Fruit fly (Drosophila melanogaster) whole organism, embryonic: Measurements from ENCODE around the gene CG14995.

Source experiments
- Antp ChIP-seq: fragments of 200-800 bp; sonication (Bioruptor generic); optimal IDR thresholded peaks from 3 replicates; lab custom pipeline; 2016; ENCODE audit warnings: missing biosample characterization, missing genetic modification characterization
- Atf3 ChIP-seq: fragments of 200-800 bp; sonication (Bioruptor generic); optimal IDR thresholded peaks from 3 replicates; lab custom pipeline; 2016; ENCODE audit warnings: missing biosample characterization, missing genetic modification characterization
- C15 ChIP-seq: fragments of 200-800 bp; sonication (Bioruptor generic); IDR thresholded peaks from 3 replicates; pipeline ENCODE4 v1.3.6; 2022; ENCODE audit warnings: missing biosample characterization, missing genetic modification characterization
- CG10209 ChIP-seq: fragments of 200-800 bp; sonication (Bioruptor generic); optimal IDR thresholded peaks from 3 replicates; lab custom pipeline; 2017; ENCODE audit warnings: missing biosample characterization, mild to moderate bottlenecking, missing genetic modification characterization, missing genetic modification reagents
- CG10462 ChIP-seq: fragments of 200-800 bp; sonication (Bioruptor generic); optimal IDR thresholded peaks from 2 replicates; lab custom pipeline; 2016; ENCODE audit warnings: missing biosample characterization, missing genetic modification characterization
- CG11695 ChIP-seq: fragments of 200-800 bp; sonication (Bioruptor generic); IDR thresholded peaks from 3 replicates; pipeline ENCODE4 v1.3.6; 2022; ENCODE audit warnings: missing biosample characterization, missing genetic modification characterization
- CG11696 ChIP-seq: fragments of 200-800 bp; sonication (Bioruptor generic); IDR thresholded peaks from 2 replicates; pipeline ENCODE4 v1.3.6; 2022; ENCODE audit warnings: missing biosample characterization, missing genetic modification characterization
- CG12942 ChIP-seq: fragments of 200-800 bp; sonication (Bioruptor generic); optimal IDR thresholded peaks from 3 replicates; lab custom pipeline; 2016; ENCODE audit warnings: missing biosample characterization, missing genetic modification characterization
- CG17186 ChIP-seq: fragments of 200-800 bp; sonication (Bioruptor generic); optimal IDR thresholded peaks from 3 replicates; lab custom pipeline; 2017; ENCODE audit warnings: missing biosample characterization, missing genetic modification reagents, missing genetic modification characterization
- CG17568 ChIP-seq: fragments of 200-800 bp; sonication (Bioruptor generic); optimal IDR thresholded peaks from 2 replicates; lab custom pipeline; 2018; ENCODE audit warnings: missing biosample characterization, mild to moderate bottlenecking, missing genetic modification characterization, moderate library complexity
- CG2199 ChIP-seq: fragments of 200-800 bp; sonication (Bioruptor generic); IDR thresholded peaks from 3 replicates; pipeline ENCODE4 v1.3.6; 2022; ENCODE audit warnings: missing biosample characterization, missing genetic modification characterization
- CG2202 ChIP-seq: fragments of 200-800 bp; sonication (Bioruptor generic); optimal IDR thresholded peaks from 2 replicates; lab custom pipeline; 2018; ENCODE audit warnings: missing biosample characterization, mild to moderate bottlenecking, missing genetic modification characterization
- CG3407 ChIP-seq: fragments of 200-800 bp; sonication (Bioruptor generic); optimal IDR thresholded peaks from 2 replicates; lab custom pipeline; 2018; ENCODE audit warnings: missing biosample characterization, mild to moderate bottlenecking, missing genetic modification characterization
- CG34376 ChIP-seq: fragments of 200-800 bp; sonication (Bioruptor generic); optimal IDR thresholded peaks from 2 replicates; lab custom pipeline; 2018; ENCODE audit warnings: missing biosample characterization, mild to moderate bottlenecking, missing genetic modification characterization
- CG4730 ChIP-seq: fragments of 200-800 bp; sonication (Bioruptor generic); IDR thresholded peaks from 2 replicates; pipeline ENCODE4 v1.3.6; 2022; ENCODE audit warnings: missing biosample characterization, missing genetic modification characterization
- CG8290 ChIP-seq, 3 experiments: fragments of 200-800 bp; sonication (Bioruptor generic); optimal IDR thresholded peaks; 2 replicates each; lab custom pipeline; 2016 to 2019; ENCODE audit warnings: missing biosample characterization in 3 of 3, missing genetic modification characterization in 3 of 3, mild to moderate bottlenecking in 2 of 3, moderate library complexity in 1 of 3
- CG8924 ChIP-seq: fragments of 200-800 bp; optimal IDR thresholded peaks from 3 replicates; lab custom pipeline; 2019; ENCODE audit warnings: missing biosample characterization, mild to moderate bottlenecking, missing genetic modification characterization, moderate library complexity
- CG9727 ChIP-seq: fragments of 200-800 bp; sonication (Bioruptor generic); optimal IDR thresholded peaks from 3 replicates; lab custom pipeline; 2017; ENCODE audit warnings: missing biosample characterization, mild to moderate bottlenecking, missing genetic modification characterization
- CG9797 ChIP-seq: fragments of 200-800 bp; sonication (Bioruptor generic); optimal IDR thresholded peaks from 3 replicates; lab custom pipeline; 2018; ENCODE audit warnings: missing biosample characterization, mild to moderate bottlenecking, missing genetic modification characterization
- CG9817 ChIP-seq: fragments of 200-800 bp; sonication (Bioruptor generic); optimal IDR thresholded peaks from 2 replicates; lab custom pipeline; 2018; ENCODE audit warnings: missing biosample characterization, mild to moderate bottlenecking, missing genetic modification characterization, moderate library complexity
- CoRest ChIP-seq: fragments of 200-800 bp; sonication (Bioruptor generic); optimal IDR thresholded peaks from 3 replicates; lab custom pipeline; 2018; ENCODE audit warnings: missing biosample characterization, mild to moderate bottlenecking, missing genetic modification characterization, moderate library complexity
- Dad ChIP-seq: fragments of 200-800 bp; sonication (Bioruptor generic); optimal IDR thresholded peaks from 3 replicates; lab custom pipeline; 2016; ENCODE audit warnings: missing biosample characterization, missing genetic modification characterization
- Elba2 ChIP-seq: fragments of 200-800 bp; sonication (Bioruptor generic); optimal IDR thresholded peaks from 3 replicates; lab custom pipeline; 2016; ENCODE audit warnings: missing biosample characterization, missing genetic modification characterization
- Jarid2 ChIP-seq: fragments of 200-800 bp; sonication (Bioruptor generic); optimal IDR thresholded peaks from 3 replicates; lab custom pipeline; 2017; ENCODE audit warnings: mild to moderate bottlenecking, missing biosample characterization, missing genetic modification reagents, missing genetic modification characterization
- Lpt ChIP-seq: fragments of >200 bp; optimal IDR thresholded peaks from 2 replicates; lab custom pipeline; 2018; ENCODE audit warnings: missing biosample characterization, missing genetic modification characterization
- NFAT ChIP-seq: fragments of 200-800 bp; sonication (Bioruptor generic); IDR thresholded peaks from 2 replicates; pipeline ENCODE4 v1.3.6; 2022; ENCODE audit warnings: missing biosample characterization, missing genetic modification characterization
- NK7.1 ChIP-seq: fragments of 200-800 bp; sonication (Bioruptor generic); optimal IDR thresholded peaks from 3 replicates; lab custom pipeline; 2016; ENCODE audit warnings: missing biosample characterization, missing genetic modification characterization
- Nf-YA ChIP-seq: fragments of 200-800 bp; sonication (Bioruptor generic); IDR thresholded peaks from 2 replicates; pipeline ENCODE4 v1.3.6; 2022; ENCODE audit warnings: missing biosample characterization, missing genetic modification characterization
- Pdp1 ChIP-seq, 2 experiments: fragments of 200-800 bp; sonication (Bioruptor generic); optimal IDR thresholded peaks; 3 replicates each; lab custom pipeline; 2016; ENCODE audit warnings: missing biosample characterization in 2 of 2, missing genetic modification characterization in 2 of 2, mild to moderate bottlenecking in 1 of 2, moderate library complexity in 1 of 2
- Sox102F ChIP-seq: fragments of 200-800 bp; sonication (Bioruptor generic); optimal IDR thresholded peaks from 2 replicates; lab custom pipeline; 2018; ENCODE audit warnings: missing biosample characterization, mild to moderate bottlenecking, missing genetic modification characterization, moderate library complexity
- abd-A ChIP-seq: fragments of 200-800 bp; sonication (Bioruptor generic); optimal IDR thresholded peaks from 3 replicates; lab custom pipeline; 2019; ENCODE audit warnings: missing biosample characterization, mild to moderate bottlenecking, missing genetic modification characterization, moderate library complexity
- bab2 ChIP-seq: fragments of 200-800 bp; sonication (Bioruptor generic); optimal IDR thresholded peaks from 2 replicates; lab custom pipeline; 2016; ENCODE audit warnings: missing biosample characterization, missing genetic modification characterization
- danr ChIP-seq: fragments of 200-800 bp; sonication (Bioruptor generic); IDR thresholded peaks from 2 replicates; pipeline ENCODE4 v1.3.6; 2022; ENCODE audit warnings: missing biosample characterization, missing genetic modification characterization
- ems ChIP-seq: fragments of 200-800 bp; sonication (Bioruptor generic); optimal IDR thresholded peaks from 3 replicates; lab custom pipeline; 2016; ENCODE audit warnings: missing biosample characterization, missing genetic modification characterization
- ftz-f1 ChIP-seq: fragments of 200-800 bp; sonication (Bioruptor generic); optimal IDR thresholded peaks from 2 replicates; lab custom pipeline; 2016; ENCODE audit warnings: missing biosample characterization, missing genetic modification characterization
- grn ChIP-seq: fragments of 200-800 bp; sonication (Bioruptor generic); optimal IDR thresholded peaks from 3 replicates; lab custom pipeline; 2017; ENCODE audit warnings: missing biosample characterization, missing genetic modification characterization
- gsb ChIP-seq: fragments of 200-800 bp; sonication (Bioruptor generic); IDR thresholded peaks from 2 replicates; pipeline ENCODE4 v1.3.6; 2022; ENCODE audit warnings: missing biosample characterization, missing genetic modification characterization
- ham ChIP-seq: fragments of 200-800 bp; sonication (Bioruptor generic); IDR thresholded peaks from 2 replicates; pipeline ENCODE4 v1.3.6; 2022; ENCODE audit warnings: missing biosample characterization, missing genetic modification characterization
- jumu ChIP-seq: fragments of 200-800 bp; sonication (Bioruptor generic); optimal IDR thresholded peaks from 3 replicates; lab custom pipeline; 2016; ENCODE audit warnings: missing biosample characterization, missing genetic modification characterization
- kay ChIP-seq: fragments of 200-800 bp; sonication (Bioruptor generic); optimal IDR thresholded peaks from 2 replicates; lab custom pipeline; 2016; ENCODE audit warnings: missing biosample characterization, missing genetic modification characterization
- lab ChIP-seq: fragments of 200-800 bp; sonication (Bioruptor generic); optimal IDR thresholded peaks from 3 replicates; lab custom pipeline; 2017; ENCODE audit warnings: missing biosample characterization, missing genetic modification characterization, mild to moderate bottlenecking, moderate library complexity, missing genetic modification reagents
- nerfin-1 ChIP-seq: fragments of 200-800 bp; sonication (Bioruptor generic); optimal IDR thresholded peaks from 3 replicates; lab custom pipeline; 2019; ENCODE audit warnings: missing biosample characterization, mild to moderate bottlenecking, missing genetic modification characterization, moderate library complexity
- otp ChIP-seq: fragments of 200-800 bp; sonication (Bioruptor generic); IDR thresholded peaks from 3 replicates; pipeline ENCODE4, ENCODE4 v1.3.6; 2022; ENCODE audit warnings: missing biosample characterization, missing genetic modification characterization
- rib ChIP-seq: fragments of 200-800 bp; sonication (Bioruptor generic); IDR thresholded peaks from 2 replicates; pipeline ENCODE4 v1.3.6; 2022; ENCODE audit warnings: missing biosample characterization, missing genetic modification characterization
- schlank ChIP-seq: fragments of 200-800 bp; sonication (Bioruptor generic); optimal IDR thresholded peaks from 2 replicates; lab custom pipeline; 2018; ENCODE audit warnings: missing biosample characterization, mild to moderate bottlenecking, missing genetic modification characterization
- stc ChIP-seq: fragments of 200-800 bp; sonication (Bioruptor generic); IDR thresholded peaks from 2 replicates; pipeline ENCODE4 v1.3.6; 2022; ENCODE audit warnings: missing biosample characterization, missing genetic modification characterization
- tin ChIP-seq: fragments of 200-800 bp; sonication (Bioruptor generic); optimal IDR thresholded peaks from 3 replicates; lab custom pipeline; 2016; ENCODE audit warnings: missing biosample characterization, missing genetic modification characterization
- twi ChIP-seq: fragments of 200-800 bp; optimal IDR thresholded peaks from 2 replicates; lab custom pipeline; 2019; ENCODE audit warnings: missing biosample characterization, mild to moderate bottlenecking, missing genetic modification characterization, moderate library complexity
- unc-4 ChIP-seq: fragments of 200-800 bp; sonication (Bioruptor generic); IDR thresholded peaks from 2 replicates; pipeline ENCODE4 v1.3.6; 2022; ENCODE audit warnings: missing biosample characterization, missing genetic modification characterization; ENCODE audit not compliant: partially characterized antibody
- vfl ChIP-seq: fragments of 200-800 bp; sonication (Bioruptor generic); optimal IDR thresholded peaks from 2 replicates; lab custom pipeline; 2016; ENCODE audit warnings: missing biosample characterization, missing genetic modification characterization

Gene CG14995

DNA sequence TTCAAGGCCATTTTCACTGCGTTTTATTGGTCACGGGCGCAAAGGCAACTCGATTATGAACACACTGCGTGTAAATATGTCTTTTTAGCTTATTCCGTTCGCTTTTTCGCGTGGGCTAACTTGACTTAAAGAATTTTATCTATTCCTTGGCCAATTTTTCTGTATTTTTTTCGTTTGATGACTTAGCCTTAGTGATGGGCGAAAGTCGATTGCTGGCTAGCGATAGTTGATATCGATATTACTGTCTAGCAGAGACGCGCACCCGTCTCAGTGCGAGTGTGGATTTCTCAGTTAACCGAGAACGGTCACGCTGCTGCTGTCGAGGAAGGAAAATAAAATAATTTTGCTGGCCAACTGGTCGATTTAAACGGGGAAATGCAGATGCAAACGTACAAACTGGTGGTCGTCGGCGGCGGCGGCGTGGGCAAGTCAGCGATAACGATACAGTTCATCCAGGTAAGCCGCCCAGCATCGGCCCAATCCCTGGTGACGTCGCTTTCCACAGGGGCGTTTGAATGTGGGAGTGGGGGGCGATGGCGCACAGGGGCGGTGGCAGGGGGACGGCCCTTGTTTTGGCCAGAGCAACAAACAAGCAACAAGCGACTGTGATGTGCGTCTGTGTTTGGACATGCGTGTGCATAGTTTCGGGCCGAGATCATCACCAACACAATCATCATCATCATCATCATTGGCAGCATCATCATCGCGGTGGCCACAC is 35.9 kb upstream of the CG14995 start, which contains the start of the genes Rop and Ras64B (continued):
- no peak for TF ChIP-seq grn (GFP tag; lab: Kevin White, UChicago)
- peak; percentile 20 for TF ChIP-seq CG9727 (GFP tag; lab: Kevin White, UChicago)
- TF ChIP-seq Lpt = no peak
- no peak for TF ChIP-seq gsb (GFP tag; lab: Robert Waterston, UW)
- peak; percentile 89 for TF ChIP-seq unc-4 (GFP tag; lab: Robert Waterston, UW)
- no peak for TF ChIP-seq Sox102F (GFP tag; lab: Kevin White, UChicago)
- peak; percentile 39 for TF ChIP-seq nerfin-1 (tag; lab: Kevin White, UChicago)
- TF ChIP-seq ham (GFP tag; lab: Robert Waterston, UW) = no peak
- TF ChIP-seq Elba2 (GFP tag; lab: Kevin White, UChicago) = no peak
- TF ChIP-seq schlank (tag; lab: Kevin White, UChicago) = no peak
- TF ChIP-seq CG3407 = no peak
- TF ChIP-seq CG11696 (GFP tag; lab: Robert Waterston, UW) = no peak
- TF ChIP-seq CG9817 (tag; lab: Kevin White, UChicago) = peak; percentile 17
- no peak for TF ChIP-seq CG11695 (GFP tag; lab: Robert Waterston, UW)
- TF ChIP-seq danr (GFP tag; lab: Robert Waterston, UW) = no peak
- TF ChIP-seq Dad (GFP tag; lab: Kevin White, UChicago) = peak; percentile 47
- no peak for TF ChIP-seq C15 (GFP tag; lab: Robert Waterston, UW)
- TF ChIP-seq CG17186 (GFP tag; lab: Kevin White, UChicago) = peak; percentile 83
- TF ChIP-seq jumu = peak; percentile 26
- TF ChIP-seq CG17568 (GFP tag; lab: Kevin White, UChicago) = no peak
- TF ChIP-seq Atf3 = peak; percentile 32
- peak; percentile 96 for TF ChIP-seq ftz-f1
- 0 out of 3 replicates have a peak, but pooled peaks have one; percentile 10 for TF ChIP-seq otp
- TF ChIP-seq CG10209 (GFP tag; lab: Kevin White, UChicago) = no peak
- TF ChIP-seq CG9797 (GFP tag; lab: Kevin White, UChicago) = peak; percentile 96
- TF ChIP-seq CG12942 (GFP tag; lab: Kevin White, UChicago) = no peak
- TF ChIP-seq CG8290 (GFP tag; optimal IDR thresholded peaks at IDR 0.05; lab: Kevin White, UChicago) = peak; percentile 53
- TF ChIP-seq CG8290 (tag; optimal IDR thresholded peaks at IDR 0.05; lab: Kevin White, UChicago) = peak in 1 of 2 experiments; percentile 84
- no peak for TF ChIP-seq stc (GFP tag; lab: Robert Waterston, UW)
- peak; percentile 20 for TF ChIP-seq NK7.1 (GFP tag; lab: Kevin White, UChicago)
- peak; percentile 12 for TF ChIP-seq CG2202 (tag; lab: Kevin White, UChicago)
- no peak for TF ChIP-seq bab2 (GFP tag; lab: Kevin White, UChicago)
- TF ChIP-seq CG10462 (GFP tag; lab: Kevin White, UChicago) = no peak
- no peak for TF ChIP-seq CG4730 (GFP tag; lab: Robert Waterston, UW)
- TF ChIP-seq NFAT (GFP tag; lab: Robert Waterston, UW) = no peak
- no peak for TF ChIP-seq abd-A (tag; lab: Kevin White, UChicago)
- TF ChIP-seq vfl (GFP tag; lab: Kevin White, UChicago) = no peak
- TF ChIP-seq CG2199 (GFP tag; lab: Robert Waterston, UW) = no peak
- TF ChIP-seq CG34376 (GFP tag; lab: Kevin White, UChicago) = peak; percentile 65
- TF ChIP-seq Pdp1 (GFP tag; optimal IDR thresholded peaks at IDR 0.05; lab: Kevin White, UChicago) = peak in 1 of 2 experiments; percentile 40
- no peak for TF ChIP-seq Antp (GFP tag; lab: Kevin White, UChicago)
- TF ChIP-seq Nf-YA (GFP tag; lab: Robert Waterston, UW) = no peak
- peak; percentile 86 for TF ChIP-seq kay (GFP tag; lab: Kevin White, UChicago)
- TF ChIP-seq CG8924 (tag; lab: Kevin White, UChicago) = peak; percentile 61
- TF ChIP-seq Jarid2 (GFP tag; lab: Kevin White, UChicago) = peak; percentile 62
- no peak for TF ChIP-seq tin (GFP tag; lab: Kevin White, UChicago)
- TF ChIP-seq twi (tag; lab: Kevin White, UChicago) = peak; percentile 0
- TF ChIP-seq CoRest (tag; lab: Kevin White, UChicago) = peak; percentile 15
- TF ChIP-seq lab (GFP tag; lab: Kevin White, UChicago) = no peak
- peak; percentile 24 for TF ChIP-seq ems (GFP tag; lab: Kevin White, UChicago)
- no peak for TF ChIP-seq rib (GFP tag; lab: Robert Waterston, UW)
